Worm (Caenorhabditis elegans) whole organism, mixed stage, embryonic: ENCODE data around the gene nbs-1.

Experiments used
- M03D4.4 ChIP-seq: sonication (generic microtip); optimal IDR thresholded peaks from 2 replicates; lab custom pipeline; 2017; ENCODE audit warnings: mild to moderate bottlenecking, missing genetic modification characterization, missing compliant biosample characterization
- bed-3 ChIP-seq: fragments of 200-800 bp; sonication (Bioruptor generic); optimal IDR thresholded peaks from 3 replicates; lab custom pipeline; 2018; ENCODE audit warnings: mild to moderate bottlenecking, missing genetic modification characterization, moderate library complexity, missing compliant biosample characterization
- blmp-1 ChIP-seq: fragments of 150-350 bp; optimal IDR thresholded peaks from 2 replicates; lab custom pipeline; 2014; ENCODE audit warnings: missing biosample characterization, missing genetic modification characterization
- ceh-39 ChIP-seq: fragments of 150-350 bp; optimal IDR thresholded peaks from 2 replicates; lab custom pipeline; 2014; ENCODE audit warnings: missing biosample characterization, missing genetic modification characterization
- ceh-43 ChIP-seq: fragments of 200-800 bp; sonication (Bioruptor generic); optimal IDR thresholded peaks from 2 replicates; lab custom pipeline; 2018; ENCODE audit warnings: mild to moderate bottlenecking, missing genetic modification characterization, moderate library complexity, missing compliant biosample characterization
- ceh-83 ChIP-seq: fragments of 200-800 bp; sonication (Bioruptor generic); optimal IDR thresholded peaks from 2 replicates; lab custom pipeline; 2018; ENCODE audit warnings: mild to moderate bottlenecking, missing genetic modification characterization, missing compliant biosample characterization
- ces-1 ChIP-seq: fragments of 150-350 bp; optimal IDR thresholded peaks from 2 replicates; lab custom pipeline; 2014; ENCODE audit warnings: missing biosample characterization, missing genetic modification reagents, missing genetic modification characterization
- cnd-1 ChIP-seq: fragments of 200-800 bp; sonication (Bioruptor generic); optimal IDR thresholded peaks from 2 replicates; lab custom pipeline; 2018; ENCODE audit warnings: mild to moderate bottlenecking, missing genetic modification characterization, missing compliant biosample characterization
- drap-1 ChIP-seq: fragments of 200-800 bp; sonication (Bioruptor generic); optimal IDR thresholded peaks from 3 replicates; lab custom pipeline; 2018; ENCODE audit warnings: mild to moderate bottlenecking, missing genetic modification characterization, missing compliant biosample characterization
- elt-1 ChIP-seq: sonication (generic microtip); optimal IDR thresholded peaks from 2 replicates; lab custom pipeline; 2017; ENCODE audit warnings: missing genetic modification characterization, mild to moderate bottlenecking, missing compliant biosample characterization, antibody characterized with exemption, moderate library complexity, borderline replicate concordance; ENCODE audit not compliant: insufficient read depth
- elt-3 ChIP-seq: fragments of 150-350 bp; optimal IDR thresholded peaks from 2 replicates; lab custom pipeline; 2014; ENCODE audit warnings: missing biosample characterization, missing genetic modification characterization
- ham-2 ChIP-seq: fragments of 200-800 bp; sonication (Bioruptor generic); optimal IDR thresholded peaks from 2 replicates; lab custom pipeline; 2018; ENCODE audit warnings: mild to moderate bottlenecking, missing genetic modification characterization, missing compliant biosample characterization
- hlh-1 ChIP-seq: fragments of 150-350 bp; optimal IDR thresholded peaks from 2 replicates; lab custom pipeline; 2014; ENCODE audit warnings: missing biosample characterization, missing genetic modification reagents, missing genetic modification characterization
- lin-13 ChIP-seq: fragments of 150-350 bp; optimal IDR thresholded peaks from 2 replicates; lab custom pipeline; 2014; ENCODE audit warnings: missing biosample characterization, missing genetic modification characterization
- lin-32 ChIP-seq: fragments of 200-800 bp; sonication (Bioruptor generic); optimal IDR thresholded peaks from 2 replicates; lab custom pipeline; 2018; ENCODE audit warnings: mild to moderate bottlenecking, missing genetic modification characterization, missing compliant biosample characterization
- lsy-2 ChIP-seq: fragments of 150-350 bp; optimal IDR thresholded peaks from 2 replicates; lab custom pipeline; 2014; ENCODE audit warnings: missing biosample characterization, missing genetic modification characterization
- mep-1 ChIP-seq: fragments of 150-350 bp; optimal IDR thresholded peaks from 2 replicates; lab custom pipeline; 2017; ENCODE audit warnings: missing biosample characterization, missing genetic modification reagents, missing genetic modification characterization, inconsistent platforms
- mls-2 ChIP-seq: sonication (generic microtip); optimal IDR thresholded peaks from 2 replicates; lab custom pipeline; 2016; ENCODE audit warnings: mild to moderate bottlenecking, missing genetic modification characterization, moderate library complexity, missing compliant biosample characterization
- nhr-2 ChIP-seq: fragments of 150-350 bp; optimal IDR thresholded peaks from 2 replicates; lab custom pipeline; 2014; ENCODE audit warnings: missing biosample characterization, missing genetic modification characterization
- nhr-237 ChIP-seq: fragments of 150-350 bp; optimal IDR thresholded peaks from 2 replicates; lab custom pipeline; 2014; ENCODE audit warnings: missing biosample characterization, missing genetic modification characterization
- nhr-76 ChIP-seq: sonication (generic microtip); optimal IDR thresholded peaks from 2 replicates; lab custom pipeline; 2017; ENCODE audit warnings: missing biosample characterization, missing genetic modification characterization
- pha-4 ChIP-seq: fragments of 150-350 bp; optimal IDR thresholded peaks from 2 replicates; lab custom pipeline; 2018; ENCODE audit warnings: missing biosample characterization, missing genetic modification reagents, missing genetic modification characterization
- sem-2 ChIP-seq: fragments of 200-800 bp; sonication (Bioruptor generic); optimal IDR thresholded peaks from 2 replicates; lab custom pipeline; 2018; ENCODE audit warnings: mild to moderate bottlenecking, missing genetic modification characterization, missing compliant biosample characterization
- snpc-4 ChIP-seq: fragments of 150-350 bp; optimal IDR thresholded peaks from 2 replicates; lab custom pipeline; 2014; ENCODE audit warnings: missing biosample characterization, missing genetic modification characterization
- sptf-1 ChIP-seq: sonication (generic microtip); optimal IDR thresholded peaks from 2 replicates; lab custom pipeline; 2017; ENCODE audit warnings: mild to moderate bottlenecking, missing genetic modification characterization, moderate library complexity, missing compliant biosample characterization
- tbx-8 ChIP-seq: fragments of 200-800 bp; sonication (Bioruptor generic); optimal IDR thresholded peaks from 2 replicates; lab custom pipeline; 2018; ENCODE audit warnings: mild to moderate bottlenecking, missing genetic modification characterization, moderate library complexity, missing compliant biosample characterization
- unc-120 ChIP-seq: sonication (generic microtip); optimal IDR thresholded peaks from 2 replicates; lab custom pipeline; 2017; ENCODE audit warnings: missing genetic modification characterization, missing compliant biosample characterization; ENCODE audit not compliant: poor library complexity, severe bottlenecking
- unc-39 ChIP-seq: fragments of 150-350 bp; optimal IDR thresholded peaks from 2 replicates; lab custom pipeline; 2014; ENCODE audit warnings: missing biosample characterization, missing genetic modification characterization
- unc-62 ChIP-seq: fragments of 150-350 bp; optimal IDR thresholded peaks from 2 replicates; lab custom pipeline; 2014; ENCODE audit warnings: missing biosample characterization, missing genetic modification reagents, missing genetic modification characterization
- zip-8 ChIP-seq: fragments of 150-350 bp; optimal IDR thresholded peaks from 2 replicates; lab custom pipeline; 2014; ENCODE audit warnings: missing biosample characterization, missing genetic modification characterization
- ztf-11 ChIP-seq: fragments of 150-350 bp; optimal IDR thresholded peaks from 2 replicates; lab custom pipeline; 2014; ENCODE audit warnings: missing biosample characterization, missing genetic modification characterization

nbs-1 gene

ce11 chrII:11097154-11097887 lies 1.0 kb upstream of the nbs-1 start, which contains the start of the genes rpl-36.A and nuo-1:
TSS of gene rpl-36.A (minus strand) at chrII:11097204.
TSS of gene nuo-1 (plus strand) at chrII:11097837.
- peak; percentile 93 for TF ChIP-seq mep-1 (tag; lab: Kevin White, UChicago)
- TF ChIP-seq nhr-76 (tag; lab: Kevin White, UChicago): no peak
- TF ChIP-seq lsy-2 (tag; lab: Kevin White, UChicago): peak; percentile 98
- peak; percentile 76 for TF ChIP-seq lin-13 (tag; lab: Kevin White, UChicago)
- no peak for TF ChIP-seq zip-8 (tag; lab: Kevin White, UChicago)
- TF ChIP-seq unc-120: peak; percentile 80
- no peak for TF ChIP-seq tbx-8 (GFP tag; lab: Kevin White, UChicago)
- peak; percentile 4 for TF ChIP-seq drap-1 (GFP tag; lab: Kevin White, UChicago)
- peak; percentile 50 for TF ChIP-seq sptf-1 (tag; lab: Kevin White, UChicago)
- peak; percentile 89 for TF ChIP-seq blmp-1 (tag; lab: Kevin White, UChicago)
- no peak for TF ChIP-seq M03D4.4 (tag; lab: Kevin White, UChicago)
- no peak for TF ChIP-seq mls-2 (tag; lab: Kevin White, UChicago)
- peak; percentile 53 for TF ChIP-seq ces-1
- no peak for TF ChIP-seq ztf-11 (tag; lab: Kevin White, UChicago)
- TF ChIP-seq ceh-43 (GFP tag; lab: Kevin White, UChicago): no peak
- TF ChIP-seq ham-2 (GFP tag; lab: Kevin White, UChicago): peak; percentile 1
- TF ChIP-seq sem-2 (GFP tag; lab: Kevin White, UChicago): no peak
- TF ChIP-seq ceh-39 (tag; lab: Kevin White, UChicago): peak; percentile 44
- TF ChIP-seq pha-4 (tag; lab: Kevin White, UChicago): peak; percentile 73
- TF ChIP-seq ceh-83: no peak
- TF ChIP-seq nhr-237 (tag; lab: Kevin White, UChicago): peak; percentile 94
- TF ChIP-seq hlh-1 (tag; lab: Kevin White, UChicago): peak; percentile 55
- peak; percentile 34 for TF ChIP-seq unc-62 (GFP tag; lab: Kevin White, UChicago)

ce11 chrII:11094431-11094830 lies 1.8 kb downstream of the nbs-1 start:
- no peak for TF ChIP-seq nhr-76 (tag; lab: Kevin White, UChicago)
- no peak for TF ChIP-seq snpc-4 (tag; lab: Kevin White, UChicago)
- TF ChIP-seq ceh-39 (tag; lab: Kevin White, UChicago): no peak
- TF ChIP-seq tbx-8 (GFP tag; lab: Kevin White, UChicago): no peak
- TF ChIP-seq zip-8 (tag; lab: Kevin White, UChicago): no peak
- no peak for TF ChIP-seq mep-1 (tag; lab: Kevin White, UChicago)
- no peak for TF ChIP-seq blmp-1 (tag; lab: Kevin White, UChicago)
- TF ChIP-seq, all 35 proteins: peak for 0

- TF ChIP-seq ceh-43 (GFP tag; lab: Kevin White, UChicago) (no peak), elt-3 (tag; lab: Kevin White, UChicago) (no peak), pha-4 (tag; lab: Kevin White, UChicago) (no peak), sptf-1 (tag; lab: Kevin White, UChicago) (no peak), lsy-2 (tag; lab: Kevin White, UChicago) (no peak), mls-2 (tag; lab: Kevin White, UChicago) (no peak), bed-3 (GFP tag; lab: Kevin White, UChicago) (no peak), ceh-39 (tag; lab: Kevin White, UChicago) (no peak)
Measured at ce11 chrII:11092413-11092812, 3.9 kb downstream of the nbs-1 start, which contains the start of gene rpl-42. TSS of gene rpl-42 (plus strand) at chrII:11092713.

- TF ChIP-seq ces-1 (peak; percentile 87), ceh-83 (no peak), unc-39 (no peak), ceh-43 (GFP tag; lab: Kevin White, UChicago) (no peak)
Measured at ce11 chrII:11091577-11091976, 4.7 kb downstream of the nbs-1 start.

ce11 chrII:11089356-11089755 lies 6.9 kb downstream of the nbs-1 start, which contains the start of gene unc-53:
TSS of gene unc-53 (minus strand) at chrII:11089456.
- TF ChIP-seq nhr-76 (tag; lab: Kevin White, UChicago): no peak
- no peak for TF ChIP-seq sem-2 (GFP tag; lab: Kevin White, UChicago)
- no peak for TF ChIP-seq ceh-83
- no peak for TF ChIP-seq nhr-237 (tag; lab: Kevin White, UChicago)
- no peak for TF ChIP-seq hlh-1 (tag; lab: Kevin White, UChicago)
- TF ChIP-seq mep-1 (tag; lab: Kevin White, UChicago): no peak
- TF ChIP-seq mls-2 (tag; lab: Kevin White, UChicago): no peak
- TF ChIP-seq tbx-8 (GFP tag; lab: Kevin White, UChicago): no peak
- no peak for TF ChIP-seq lin-32
- TF ChIP-seq zip-8 (tag; lab: Kevin White, UChicago): no peak
- no peak for TF ChIP-seq unc-120
- TF ChIP-seq elt-1 (tag; lab: Kevin White, UChicago): no peak
- no peak for TF ChIP-seq cnd-1 (tag; lab: Kevin White, UChicago)
- no peak for TF ChIP-seq nhr-2
- no peak for TF ChIP-seq lsy-2 (tag; lab: Kevin White, UChicago)
